Worm (Caenorhabditis elegans): Measurements from ENCODE around the gene pqn-25.

- TF ChIP-seq zag-1 (tag; optimal IDR thresholded peaks at IDR 0.05): no peak
- no peak for TF ChIP-seq unc-62 (GFP tag; optimal IDR thresholded peaks at IDR 0.05)
- TF ChIP-seq ztf-11 (tag; optimal IDR thresholded peaks at IDR 0.05): no peak
- no peak for TF ChIP-seq elt-1 (tag; optimal IDR thresholded peaks at IDR 0.05)
- no peak for TF ChIP-seq elt-3 (tag; optimal IDR thresholded peaks at IDR 0.05)
- TF ChIP-seq mdl-1 (tag; optimal IDR thresholded peaks at IDR 0.05): no peak
- no peak for TF ChIP-seq ama-1 (optimal IDR thresholded peaks at IDR 0.05)
- TF ChIP-seq snpc-4 (tag; optimal IDR thresholded peaks at IDR 0.05): no peak
- TF ChIP-seq tbx-2 (tag; optimal IDR thresholded peaks at IDR 0.05): no peak
- TF ChIP-seq egl-27 (tag; optimal IDR thresholded peaks at IDR 0.05): no peak
- TF ChIP-seq skn-1 (tag; optimal IDR thresholded peaks at IDR 0.05): no peak
- no peak for TF ChIP-seq ceh-82 (tag; optimal IDR thresholded peaks at IDR 0.05)
- TF ChIP-seq lin-39 (tag; optimal IDR thresholded peaks at IDR 0.05): no peak
These were observed 39.7 kb downstream of the pqn-25 start for ce11 chrIII:5472693-5473092.

Data from whole organism, L3 larva.